Fruit fly (Drosophila melanogaster): ENCODE measurements around the gene PrBP.

DNA sequence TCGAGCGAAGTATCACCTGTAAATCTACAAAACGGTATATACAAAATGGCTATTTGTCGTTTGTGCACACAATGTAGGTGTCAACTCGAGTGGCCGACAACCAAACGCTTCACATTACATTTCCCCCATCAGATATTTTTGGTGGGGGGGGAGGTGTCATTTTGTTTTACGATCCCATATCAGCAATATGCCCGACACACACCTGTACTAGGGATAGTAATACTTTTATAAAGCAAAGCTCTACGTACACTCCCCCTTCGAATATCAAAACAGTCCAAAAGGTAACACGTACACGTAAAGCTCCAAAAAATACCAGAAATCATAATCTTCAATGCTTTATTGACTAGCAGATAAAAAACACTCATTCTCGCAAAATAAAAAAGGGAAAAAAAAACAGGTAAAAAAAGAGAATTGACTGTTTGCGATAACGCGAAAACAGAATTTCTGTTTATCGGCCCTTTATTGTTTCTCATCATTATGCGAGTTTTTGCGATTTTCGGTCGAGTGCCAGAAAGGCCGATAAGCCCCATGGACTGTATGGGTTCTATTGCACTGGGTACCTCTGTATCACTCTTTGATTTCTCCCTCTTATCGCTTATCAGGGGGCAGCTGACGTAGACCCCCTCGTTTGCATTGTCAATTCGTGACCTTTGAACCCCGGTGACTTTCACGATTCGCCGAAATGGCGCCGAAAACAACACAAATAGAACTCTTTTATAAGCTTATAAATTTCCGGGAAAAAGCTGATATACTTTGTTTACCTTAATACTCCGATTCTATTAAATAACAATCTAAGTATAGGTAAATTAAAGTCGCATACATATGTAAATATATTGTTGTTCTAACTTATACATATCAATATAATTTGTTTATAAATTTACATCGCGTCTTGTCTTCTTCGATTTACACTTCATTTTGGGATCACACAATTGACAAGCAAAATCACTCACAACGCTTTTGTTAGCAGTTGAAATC lies 19.2 kb upstream of the PrBP start, which contains the start of gene CatB:
- TF ChIP-seq CG31627 (GFP tag; optimal IDR thresholded peaks at IDR 0.05), result no peak
- TF ChIP-seq CG6808 (GFP tag; optimal IDR thresholded peaks at IDR 0.05), result no peak
- no peak for TF ChIP-seq Hr38 (GFP tag; optimal IDR thresholded peaks at IDR 0.05)
- TF ChIP-seq dac (GFP tag; optimal IDR thresholded peaks at IDR 0.05), result no peak
- TF ChIP-seq esn (GFP tag; optimal IDR thresholded peaks at IDR 0.05), result no peak
- no peak for TF ChIP-seq fd85E (GFP tag; optimal IDR thresholded peaks at IDR 0.05)
- TF ChIP-seq acj6 (GFP tag; optimal IDR thresholded peaks at IDR 0.05), result no peak
- no peak for TF ChIP-seq CG6276 (GFP tag; optimal IDR thresholded peaks at IDR 0.05)
- TF ChIP-seq lz (GFP tag; optimal IDR thresholded peaks at IDR 0.05), result no peak
- TF ChIP-seq Hr39 (GFP tag; optimal IDR thresholded peaks at IDR 0.05), result no peak
- TF ChIP-seq CG8632 (GFP tag; optimal IDR thresholded peaks at IDR 0.05), result no peak
- no peak for TF ChIP-seq Eip78C (GFP tag)
- no peak for TF ChIP-seq CG4318 (GFP tag; optimal IDR thresholded peaks at IDR 0.05)
- no peak for TF ChIP-seq CG16779 (tag; optimal IDR thresholded peaks at IDR 0.05)

All from whole organism, prepupa.